Worm (Caenorhabditis elegans) whole organism, mixed stage, embryonic: Measurements from ENCODE around the gene lipl-6.

ENCODE experiments used
- ceh-39 ChIP-seq: fragments of 150-350 bp; optimal IDR thresholded peaks from 2 replicates; lab custom pipeline; 2014; ENCODE audit warnings: missing biosample characterization, missing genetic modification characterization
- ceh-43 ChIP-seq: fragments of 200-800 bp; sonication (Bioruptor generic); optimal IDR thresholded peaks from 2 replicates; lab custom pipeline; 2018; ENCODE audit warnings: mild to moderate bottlenecking, missing genetic modification characterization, moderate library complexity, missing compliant biosample characterization
- ceh-83 ChIP-seq: fragments of 200-800 bp; sonication (Bioruptor generic); optimal IDR thresholded peaks from 2 replicates; lab custom pipeline; 2018; ENCODE audit warnings: mild to moderate bottlenecking, missing genetic modification characterization, missing compliant biosample characterization
- ces-1 ChIP-seq: fragments of 150-350 bp; optimal IDR thresholded peaks from 2 replicates; lab custom pipeline; 2014; ENCODE audit warnings: missing biosample characterization, missing genetic modification reagents, missing genetic modification characterization
- cnd-1 ChIP-seq: fragments of 200-800 bp; sonication (Bioruptor generic); optimal IDR thresholded peaks from 2 replicates; lab custom pipeline; 2018; ENCODE audit warnings: mild to moderate bottlenecking, missing genetic modification characterization, missing compliant biosample characterization
- flh-1 ChIP-seq: fragments of 200-800 bp; sonication (Bioruptor generic); optimal IDR thresholded peaks from 2 replicates; lab custom pipeline; 2018; ENCODE audit warnings: mild to moderate bottlenecking, missing genetic modification characterization, moderate library complexity, missing compliant biosample characterization
- ham-2 ChIP-seq: fragments of 200-800 bp; sonication (Bioruptor generic); optimal IDR thresholded peaks from 2 replicates; lab custom pipeline; 2018; ENCODE audit warnings: mild to moderate bottlenecking, missing genetic modification characterization, missing compliant biosample characterization
- lin-13 ChIP-seq: fragments of 150-350 bp; optimal IDR thresholded peaks from 2 replicates; lab custom pipeline; 2014; ENCODE audit warnings: missing biosample characterization, missing genetic modification characterization
- lin-32 ChIP-seq: fragments of 200-800 bp; sonication (Bioruptor generic); optimal IDR thresholded peaks from 2 replicates; lab custom pipeline; 2018; ENCODE audit warnings: mild to moderate bottlenecking, missing genetic modification characterization, missing compliant biosample characterization
- mab-5 ChIP-seq: fragments of 150-350 bp; optimal IDR thresholded peaks from 2 replicates; lab custom pipeline; 2014; ENCODE audit warnings: missing biosample characterization, missing genetic modification characterization
- nhr-2 ChIP-seq: fragments of 150-350 bp; optimal IDR thresholded peaks from 2 replicates; lab custom pipeline; 2014; ENCODE audit warnings: missing biosample characterization, missing genetic modification characterization
- pha-4 ChIP-seq: fragments of 150-350 bp; optimal IDR thresholded peaks from 2 replicates; lab custom pipeline; 2018; ENCODE audit warnings: missing biosample characterization, missing genetic modification reagents, missing genetic modification characterization
- sem-2 ChIP-seq: fragments of 200-800 bp; sonication (Bioruptor generic); optimal IDR thresholded peaks from 2 replicates; lab custom pipeline; 2018; ENCODE audit warnings: mild to moderate bottlenecking, missing genetic modification characterization, missing compliant biosample characterization
- tbx-8 ChIP-seq: fragments of 200-800 bp; sonication (Bioruptor generic); optimal IDR thresholded peaks from 2 replicates; lab custom pipeline; 2018; ENCODE audit warnings: mild to moderate bottlenecking, missing genetic modification characterization, moderate library complexity, missing compliant biosample characterization
- ztf-11 ChIP-seq: fragments of 150-350 bp; optimal IDR thresholded peaks from 2 replicates; lab custom pipeline; 2014; ENCODE audit warnings: missing biosample characterization, missing genetic modification characterization

Gene lipl-6

DNA sequence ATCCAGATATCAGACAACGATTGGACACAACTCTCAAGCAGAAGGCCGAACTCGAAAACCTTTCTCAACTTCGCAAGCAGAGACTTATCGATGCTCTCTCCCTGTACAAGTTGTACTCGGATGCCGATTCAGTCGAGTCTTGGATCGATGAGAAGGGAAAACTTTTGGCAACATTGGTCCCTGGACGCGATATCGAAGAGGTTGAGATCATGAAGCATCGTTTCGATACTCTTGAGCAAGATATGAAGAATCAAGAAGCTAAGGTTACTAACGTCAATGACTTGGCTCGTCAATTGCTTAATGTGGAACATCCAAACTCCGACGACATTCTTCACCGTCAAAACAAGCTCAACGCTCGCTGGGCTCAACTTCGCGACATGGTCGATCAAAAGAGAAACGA is 49.0 kb downstream of the lipl-6 start:
- TF ChIP-seq ceh-39 (no peak), flh-1 (no peak), sem-2 (GFP tag; lab: Kevin White, UChicago) (no peak), ceh-83 (GFP tag; lab: Kevin White, UChicago) (no peak), ceh-43 (GFP tag; lab: Kevin White, UChicago) (no peak), lin-13 (tag; lab: Kevin White, UChicago) (no peak), tbx-8 (GFP tag; lab: Kevin White, UChicago) (no peak), ham-2 (GFP tag; lab: Kevin White, UChicago) (no peak), lin-32 (GFP tag; lab: Kevin White, UChicago) (no peak), nhr-2 (tag; lab: Kevin White, UChicago) (no peak)
- TF ChIP-seq, all 35 proteins: peak for 0

DNA sequence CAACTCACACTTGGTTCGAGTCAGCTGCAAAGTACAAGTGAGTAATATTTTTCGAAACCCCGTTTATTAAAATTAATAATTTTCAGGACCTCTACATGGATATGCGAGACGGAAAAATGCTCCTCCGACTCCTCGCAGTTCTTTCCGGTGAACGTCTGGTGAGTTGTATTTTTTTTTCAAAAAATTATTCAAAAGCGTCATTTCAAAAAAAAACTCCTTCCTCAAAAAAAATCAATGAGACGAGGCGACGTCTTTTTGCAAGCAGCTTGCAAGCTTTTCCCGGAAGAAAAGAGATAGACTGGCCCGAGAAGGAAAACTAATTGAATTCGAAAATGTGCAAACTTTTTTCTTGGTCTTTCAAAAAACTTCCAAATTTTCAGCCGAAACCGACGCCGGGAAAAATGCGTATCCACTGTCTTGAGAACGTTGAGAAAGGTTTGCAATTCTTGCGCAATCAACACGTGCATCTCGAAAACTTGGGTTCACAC is 51.6 kb downstream of the lipl-6 start:
- TF ChIP-seq sem-2 (GFP tag; lab: Kevin White, UChicago) (no peak), ces-1 (GFP tag; lab: Kevin White, UChicago) (peak; percentile 63)

DNA sequence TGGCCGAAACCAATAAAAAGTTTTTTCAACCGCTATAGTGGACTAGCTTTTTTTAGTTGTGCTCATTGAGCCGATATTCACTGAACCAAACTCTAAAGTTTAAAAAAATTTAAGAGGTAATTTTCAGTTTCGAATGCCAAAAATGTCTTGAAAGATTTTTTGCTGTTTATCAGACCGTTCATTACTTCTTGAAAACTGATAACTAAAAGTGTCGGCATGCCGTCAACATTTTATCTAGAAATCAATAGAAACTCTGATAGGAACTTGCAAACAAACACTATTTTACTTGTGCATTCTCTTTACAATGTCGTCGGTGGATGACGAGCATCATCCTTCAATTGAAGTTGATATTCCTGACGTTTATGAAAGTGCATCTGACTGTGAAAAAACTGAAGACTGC is 52.4 kb downstream of the lipl-6 start:
- TF ChIP-seq pha-4 (tag; lab: Kevin White, UChicago) = no peak
- no peak for TF ChIP-seq flh-1
- TF ChIP-seq mab-5 (tag; lab: Kevin White, UChicago) = no peak
- no peak for TF ChIP-seq ces-1 (GFP tag; lab: Kevin White, UChicago)
- no peak for TF ChIP-seq cnd-1 (tag; lab: Kevin White, UChicago)
- no peak for TF ChIP-seq ceh-83 (GFP tag; lab: Kevin White, UChicago)
- no peak for TF ChIP-seq ztf-11 (tag; lab: Kevin White, UChicago)
